Fruit fly (Drosophila melanogaster) whole organism, embryonic: ENCODE results near the gene CG32354.
A peak's percentile ranks its signal among the peaks of the same experiment; 100 is the strongest.

Experiments
- Atf6 ChIP-seq: fragments of 200-800 bp; sonication (Bioruptor generic); IDR thresholded peaks from 2 replicates; pipeline ENCODE4 v1.3.6; 2022; ENCODE audit warnings: missing biosample characterization, missing genetic modification characterization
- Bteb2 ChIP-seq: fragments of 200-800 bp; sonication (Bioruptor generic); optimal IDR thresholded peaks from 2 replicates; lab custom pipeline; 2016; ENCODE audit warnings: missing biosample characterization, missing genetic modification characterization
- CG10274 ChIP-seq: fragments of 200-800 bp; sonication (Bioruptor generic); optimal IDR thresholded peaks from 3 replicates; lab custom pipeline; 2017; ENCODE audit warnings: missing biosample characterization, mild to moderate bottlenecking, missing genetic modification characterization
- CG10959 ChIP-seq: fragments of 200-800 bp; sonication (Bioruptor generic); IDR thresholded peaks from 2 replicates; pipeline ENCODE4 v1.3.6; 2022; ENCODE audit warnings: missing biosample characterization, missing genetic modification characterization
- CG11398 ChIP-seq: fragments of 200-800 bp; sonication (Bioruptor generic); optimal IDR thresholded peaks from 2 replicates; lab custom pipeline; 2016; ENCODE audit warnings: missing biosample characterization, missing genetic modification characterization
- CG11456 ChIP-seq: fragments of 200-800 bp; sonication (Bioruptor generic); IDR thresholded peaks from 3 replicates; pipeline ENCODE4 v1.3.6; 2022; ENCODE audit warnings: missing biosample characterization, missing genetic modification characterization
- CG11696 ChIP-seq: fragments of 200-800 bp; sonication (Bioruptor generic); IDR thresholded peaks from 2 replicates; pipeline ENCODE4 v1.3.6; 2022; ENCODE audit warnings: missing biosample characterization, missing genetic modification characterization
- CG12155 ChIP-seq: fragments of 200-800 bp; sonication (Bioruptor generic); optimal IDR thresholded peaks from 3 replicates; lab custom pipeline; 2016; ENCODE audit warnings: missing biosample characterization, missing genetic modification characterization
- CG14710 ChIP-seq: fragments of 200-800 bp; sonication (Bioruptor generic); optimal IDR thresholded peaks from 3 replicates; lab custom pipeline; 2019; ENCODE audit warnings: missing biosample characterization, mild to moderate bottlenecking, missing genetic modification characterization, moderate library complexity
- CG2120 ChIP-seq: fragments of 200-800 bp; sonication (Bioruptor generic); optimal IDR thresholded peaks from 3 replicates; lab custom pipeline; 2016; ENCODE audit warnings: missing biosample characterization, missing genetic modification characterization
- CG2712 ChIP-seq: fragments of 200-800 bp; optimal IDR thresholded peaks from 3 replicates; lab custom pipeline; 2019; ENCODE audit warnings: missing biosample characterization, mild to moderate bottlenecking, missing genetic modification characterization, moderate library complexity
- CG30431 ChIP-seq: fragments of 200-800 bp; sonication (Bioruptor generic); optimal IDR thresholded peaks from 2 replicates; lab custom pipeline; 2017; ENCODE audit warnings: missing biosample characterization, missing genetic modification characterization
- CG3995 ChIP-seq: fragments of 200-800 bp; sonication (Bioruptor generic); optimal IDR thresholded peaks from 3 replicates; lab custom pipeline; 2016; ENCODE audit warnings: missing biosample characterization, missing genetic modification characterization
- CG4820 ChIP-seq: fragments of 200-800 bp; sonication (Bioruptor generic); optimal IDR thresholded peaks from 3 replicates; lab custom pipeline; 2016; ENCODE audit warnings: missing biosample characterization, missing genetic modification characterization
- CG7745 ChIP-seq: fragments of 200-800 bp; sonication (Bioruptor generic); optimal IDR thresholded peaks from 2 replicates; lab custom pipeline; 2018; ENCODE audit warnings: missing biosample characterization, mild to moderate bottlenecking, missing genetic modification characterization, moderate library complexity
- CG7987 ChIP-seq: fragments of 200-800 bp; sonication (Bioruptor generic); optimal IDR thresholded peaks from 2 replicates; lab custom pipeline; 2018; ENCODE audit warnings: missing biosample characterization, mild to moderate bottlenecking, missing genetic modification characterization, moderate library complexity
- CG8388 ChIP-seq: fragments of 200-800 bp; sonication (Bioruptor generic); optimal IDR thresholded peaks from 2 replicates; lab custom pipeline; 2019; ENCODE audit warnings: missing biosample characterization, mild to moderate bottlenecking, missing genetic modification characterization, moderate library complexity
- CG9817 ChIP-seq: fragments of 200-800 bp; sonication (Bioruptor generic); optimal IDR thresholded peaks from 2 replicates; lab custom pipeline; 2018; ENCODE audit warnings: missing biosample characterization, mild to moderate bottlenecking, missing genetic modification characterization, moderate library complexity
- D19B ChIP-seq: fragments of 200-800 bp; sonication (Bioruptor generic); optimal IDR thresholded peaks from 2 replicates; lab custom pipeline; 2017; ENCODE audit warnings: missing biosample characterization, mild to moderate bottlenecking, missing genetic modification characterization
- Dad ChIP-seq: fragments of 200-800 bp; sonication (Bioruptor generic); optimal IDR thresholded peaks from 3 replicates; lab custom pipeline; 2016; ENCODE audit warnings: missing biosample characterization, missing genetic modification characterization
- Dek ChIP-seq: fragments of 200-800 bp; sonication (Bioruptor generic); optimal IDR thresholded peaks from 3 replicates; lab custom pipeline; 2019; ENCODE audit warnings: missing biosample characterization, mild to moderate bottlenecking, missing genetic modification characterization, moderate library complexity
- Dip2 ChIP-seq: fragments of 200-800 bp; sonication (Bioruptor generic); IDR thresholded peaks from 2 replicates; pipeline ENCODE4 v1.3.6; 2022; ENCODE audit warnings: missing biosample characterization, missing genetic modification characterization
- Fer3 ChIP-seq: fragments of 200-800 bp; sonication (Bioruptor generic); optimal IDR thresholded peaks from 2 replicates; lab custom pipeline; 2018; ENCODE audit warnings: missing biosample characterization, mild to moderate bottlenecking, missing genetic modification characterization, moderate library complexity
- Gug ChIP-seq: fragments of 200-800 bp; sonication (Bioruptor generic); IDR thresholded peaks from 4 replicates; pipeline ENCODE4 v1.3.6; 2022; ENCODE audit warnings: missing biosample characterization, missing genetic modification characterization
- Hmx ChIP-seq: fragments of 200-800 bp; sonication (Bioruptor generic); optimal IDR thresholded peaks from 2 replicates; lab custom pipeline; 2016; ENCODE audit warnings: missing biosample characterization, missing genetic modification characterization
- NC2β ChIP-seq: fragments of 200-800 bp; sonication (Bioruptor generic); optimal IDR thresholded peaks from 2 replicates; lab custom pipeline; 2016; ENCODE audit warnings: missing biosample characterization, missing genetic modification characterization
- Neu2 ChIP-seq: fragments of 200-800 bp; sonication (Bioruptor generic); optimal IDR thresholded peaks from 3 replicates; lab custom pipeline; 2016; ENCODE audit warnings: missing biosample characterization, missing genetic modification characterization, borderline replicate concordance
- Oaz ChIP-seq: fragments of 200-800 bp; sonication (Bioruptor generic); IDR thresholded peaks from 2 replicates; pipeline ENCODE4 v1.3.6; 2022; ENCODE audit warnings: missing biosample characterization, missing genetic modification characterization
- Poxn ChIP-seq: fragments of 200-800 bp; sonication (Bioruptor generic); IDR thresholded peaks from 2 replicates; pipeline ENCODE4 v1.3.6; 2022; ENCODE audit warnings: missing biosample characterization, missing genetic modification characterization
- Sox100B ChIP-seq: fragments of 200-800 bp; sonication (Bioruptor generic); optimal IDR thresholded peaks from 3 replicates; lab custom pipeline; 2018; ENCODE audit warnings: missing biosample characterization, mild to moderate bottlenecking, missing genetic modification characterization
- Sry-δ ChIP-seq: fragments of 200-800 bp; sonication (Bioruptor generic); optimal IDR thresholded peaks from 2 replicates; lab custom pipeline; 2016; ENCODE audit warnings: missing biosample characterization, missing genetic modification characterization
- Trl ChIP-seq, 3 experiments: fragments of >200 bp in 2 of 3; fragments of 200-800 bp in 1 of 3; sonication (Bioruptor generic) in 1 of 3; optimal IDR thresholded peaks; 2 replicates in 1 of 3; 3 replicates in 2 of 3; lab custom pipeline; 2016 to 2017; ENCODE audit warnings: missing biosample characterization in 1 of 3, missing genetic modification characterization in 1 of 3
- Xbp1 ChIP-seq: fragments of 200-800 bp; sonication (Bioruptor generic); optimal IDR thresholded peaks from 3 replicates; lab custom pipeline; 2016; ENCODE audit warnings: missing biosample characterization, mild to moderate bottlenecking, missing genetic modification characterization
- aop ChIP-seq: fragments of 200-800 bp; sonication (Bioruptor generic); IDR thresholded peaks from 2 replicates; pipeline ENCODE4 v1.3.6; 2022; ENCODE audit warnings: missing biosample characterization, missing genetic modification characterization
- btn ChIP-seq: fragments of 200-800 bp; sonication (Bioruptor generic); optimal IDR thresholded peaks from 2 replicates; lab custom pipeline; 2016; ENCODE audit warnings: missing biosample characterization, missing genetic modification characterization
- cg ChIP-seq: fragments of 200-800 bp; sonication (Bioruptor generic); optimal IDR thresholded peaks from 3 replicates; lab custom pipeline; 2019; ENCODE audit warnings: missing biosample characterization, mild to moderate bottlenecking, missing genetic modification characterization, moderate library complexity
- chinmo ChIP-seq: fragments of 200-800 bp; sonication (Bioruptor generic); IDR thresholded peaks from 4 replicates; pipeline ENCODE4 v1.3.6; 2022; ENCODE audit warnings: missing biosample characterization, missing genetic modification characterization; ENCODE audit not compliant: partially characterized antibody
- dati ChIP-seq: fragments of 200-800 bp; sonication (Bioruptor generic); IDR thresholded peaks from 2 replicates; pipeline ENCODE4 v1.3.6; 2022; ENCODE audit warnings: missing biosample characterization, missing genetic modification characterization
- dysf ChIP-seq: fragments of 200-800 bp; sonication (Bioruptor generic); IDR thresholded peaks from 3 replicates; pipeline ENCODE4 v1.3.6; 2022; ENCODE audit warnings: missing biosample characterization, missing genetic modification characterization
- fd3F ChIP-seq: fragments of 200-800 bp; sonication (Bioruptor generic); optimal IDR thresholded peaks from 2 replicates; lab custom pipeline; 2018; ENCODE audit warnings: missing biosample characterization, mild to moderate bottlenecking, missing genetic modification characterization, moderate library complexity
- lab ChIP-seq: fragments of 200-800 bp; sonication (Bioruptor generic); optimal IDR thresholded peaks from 3 replicates; lab custom pipeline; 2017; ENCODE audit warnings: missing biosample characterization, missing genetic modification characterization, mild to moderate bottlenecking, moderate library complexity, missing genetic modification reagents
- maf-S ChIP-seq: fragments of 200-800 bp; sonication (Bioruptor generic); optimal IDR thresholded peaks from 2 replicates; lab custom pipeline; 2016; ENCODE audit warnings: missing biosample characterization, missing genetic modification characterization
- nerfin-2 ChIP-seq: fragments of 200-800 bp; sonication (Bioruptor generic); IDR thresholded peaks from 2 replicates; pipeline ENCODE4 v1.3.6; 2022; ENCODE audit warnings: missing biosample characterization, missing genetic modification characterization; ENCODE audit not compliant: partially characterized antibody
- otp ChIP-seq: fragments of 200-800 bp; sonication (Bioruptor generic); IDR thresholded peaks from 3 replicates; pipeline ENCODE4, ENCODE4 v1.3.6; 2022; ENCODE audit warnings: missing biosample characterization, missing genetic modification characterization
- ranshi ChIP-seq: fragments of 200-800 bp; sonication (Bioruptor generic); IDR thresholded peaks from 2 replicates; pipeline ENCODE4 v1.3.6; 2022; ENCODE audit warnings: missing biosample characterization, missing genetic modification characterization
- slbo ChIP-seq: fragments of 200-800 bp; sonication (Bioruptor generic); IDR thresholded peaks from 2 replicates; pipeline ENCODE4 v1.3.6; 2022; ENCODE audit warnings: missing biosample characterization, missing genetic modification characterization
- so ChIP-seq: fragments of 200-800 bp; sonication (Bioruptor generic); IDR thresholded peaks from 3 replicates; pipeline ENCODE4 v1.3.6; 2022; ENCODE audit warnings: missing biosample characterization, missing genetic modification characterization
- trh ChIP-seq: fragments of 200-800 bp; sonication (Bioruptor generic); optimal IDR thresholded peaks from 2 replicates; lab custom pipeline; 2016; ENCODE audit warnings: missing biosample characterization, missing genetic modification characterization
- zfh2 ChIP-seq: fragments of 200-800 bp; sonication (Bioruptor generic); optimal IDR thresholded peaks from 2 replicates; lab custom pipeline; 2016; ENCODE audit warnings: missing biosample characterization, missing genetic modification characterization

Gene CG32354

DNA sequence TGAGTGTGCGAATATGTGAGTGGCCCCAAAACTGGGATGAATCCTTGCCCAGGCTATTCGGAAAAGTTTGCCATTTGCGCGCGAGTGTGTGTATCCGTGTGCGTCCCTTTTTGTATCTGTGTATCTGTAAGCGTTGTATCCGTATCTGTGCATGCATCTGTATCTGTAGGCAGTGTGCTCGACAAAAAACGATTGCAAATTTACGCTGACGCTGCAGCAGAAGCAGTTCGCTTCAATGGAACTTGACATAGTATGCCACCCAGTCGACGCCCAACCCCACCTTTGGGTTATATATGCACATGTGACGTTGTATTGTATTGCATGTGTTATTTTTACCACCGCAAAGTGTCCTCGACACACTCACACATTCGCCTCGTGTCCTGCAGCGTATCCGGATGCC is 25.8 kb downstream of the CG32354 start (continued):
- peak; percentile 65 for TF ChIP-seq cg (GFP tag; lab: Kevin White, UChicago)
- no peak for TF ChIP-seq lab
- TF ChIP-seq CG4820 (GFP tag; lab: Kevin White, UChicago): no peak

DNA sequence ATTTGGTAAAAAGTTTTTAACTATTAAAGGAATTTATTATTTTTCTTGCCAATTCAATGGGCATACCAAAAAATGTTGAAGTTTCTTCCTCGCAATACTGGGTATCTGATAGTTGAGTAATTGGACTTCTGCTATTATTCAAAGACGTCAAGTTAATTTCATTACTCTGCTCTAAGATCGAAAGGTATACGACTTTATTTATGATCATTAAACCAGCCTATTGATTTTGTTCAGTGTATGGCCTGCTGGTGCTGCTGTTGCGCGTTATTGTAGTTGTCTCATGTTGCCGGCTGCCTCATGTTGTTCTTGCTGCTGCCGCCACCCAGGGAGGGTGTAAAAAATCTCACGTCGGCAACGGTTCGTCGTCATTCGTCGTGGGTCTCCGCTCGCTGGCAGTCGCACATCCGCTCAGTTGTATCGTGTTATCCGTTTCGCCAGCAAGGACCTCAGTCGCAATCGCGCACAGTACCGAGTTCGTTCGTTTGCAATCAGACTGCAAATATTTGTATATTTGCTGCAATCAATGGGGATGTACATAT is 26.3 kb downstream of the CG32354 start, which contains the start of gene CG7120:
TSS of gene CG7120 (plus strand) at position 371 of the 539 bp plus-strand sequence.
- TF ChIP-seq Sox100B (GFP tag; lab: Kevin White, UChicago) (peak; percentile 55), chinmo (GFP tag; lab: Robert Waterston, UW) (no peak), Trl (optimal IDR thresholded peaks at IDR 0.05; lab: Kevin White, UChicago) (no peak), Trl (GFP tag; optimal IDR thresholded peaks at IDR 0.05; lab: Kevin White, UChicago) (no peak), CG10959 (GFP tag; lab: Robert Waterston, UW) (no peak), maf-S (GFP tag; lab: Kevin White, UChicago) (peak; percentile 26), Hmx (GFP tag; lab: Kevin White, UChicago) (no peak), CG7745 (tag; lab: Kevin White, UChicago) (no peak), Neu2 (GFP tag; lab: Kevin White, UChicago) (no peak), CG11398 (GFP tag; lab: Kevin White, UChicago) (no peak), Oaz (GFP tag; lab: Robert Waterston, UW) (no peak), CG3995 (GFP tag; lab: Kevin White, UChicago) (no peak), zfh2 (no peak), Sry-δ (GFP tag; lab: Kevin White, UChicago) (no peak), CG7987 (no peak), dysf (GFP tag; lab: Robert Waterston, UW) (0 out of 3 replicates have a peak, but pooled peaks have one; percentile 29), CG14710 (tag; lab: Kevin White, UChicago) (peak; percentile 48), Bteb2 (GFP tag; lab: Kevin White, UChicago) (peak; percentile 49), Atf6 (GFP tag; lab: Robert Waterston, UW) (no peak), Xbp1 (GFP tag; lab: Kevin White, UChicago) (peak; percentile 49), slbo (0 out of 2 replicates have a peak, but pooled peaks have one; percentile 36), ranshi (GFP tag; lab: Robert Waterston, UW) (no peak), btn (GFP tag; lab: Kevin White, UChicago) (peak; percentile 22), CG30431 (GFP tag; lab: Kevin White, UChicago) (peak; percentile 36), Dip2 (GFP tag; lab: Robert Waterston, UW) (no peak), so (GFP tag; lab: Robert Waterston, UW) (peak; percentile 33; the same call in 1 of the 3 replicates), Gug (GFP tag; lab: Robert Waterston, UW) (no peak), CG12155 (no peak), NC2β (GFP tag; lab: Kevin White, UChicago) (peak; percentile 28), CG2712 (peak; percentile 57), D19B (GFP tag; lab: Kevin White, UChicago) (peak; percentile 3), Dad (GFP tag; lab: Kevin White, UChicago) (no peak), CG8388 (peak; percentile 39), CG9817 (tag; lab: Kevin White, UChicago) (peak; percentile 26), fd3F (GFP tag; lab: Kevin White, UChicago) (peak; percentile 13), dati (GFP tag; lab: Robert Waterston, UW) (no peak), CG10274 (GFP tag; lab: Kevin White, UChicago) (no peak), CG11696 (no peak), Fer3 (tag; lab: Kevin White, UChicago) (peak; percentile 18), Poxn (GFP tag; lab: Robert Waterston, UW) (no peak), nerfin-2 (peak; percentile 25), aop (GFP tag; lab: Robert Waterston, UW) (no peak), trh (no peak), otp (GFP tag; lab: Robert Waterston, UW) (no peak), CG11456 (GFP tag; lab: Robert Waterston, UW) (no peak), CG2120 (GFP tag; lab: Kevin White, UChicago) (peak; percentile 58), Dek (tag; lab: Kevin White, UChicago) (peak; percentile 20)
